Worm (Caenorhabditis elegans) whole organism, late embryonic: ENCODE results near the gene C09F5.3.

Source experiments
- C38D4.7 ChIP-seq: fragments of 200-800 bp; sonication (Bioruptor generic); optimal IDR thresholded peaks from 2 replicates; lab custom pipeline; 2018; ENCODE audit warnings: mild to moderate bottlenecking, missing genetic modification characterization, moderate library complexity, missing compliant biosample characterization
- K02D7.2 ChIP-seq: sonication (generic microtip); optimal IDR thresholded peaks from 2 replicates; lab custom pipeline; 2017; ENCODE audit warnings: mild to moderate bottlenecking, missing genetic modification characterization, missing compliant biosample characterization
- K09A11.1 ChIP-seq: sonication (generic microtip); optimal IDR thresholded peaks from 2 replicates; lab custom pipeline; 2017; ENCODE audit warnings: antibody characterized with exemption, mild to moderate bottlenecking, missing genetic modification characterization, missing compliant biosample characterization; ENCODE audit not compliant: insufficient read depth
- T23F11.4 ChIP-seq: fragments of 200-800 bp; sonication (Bioruptor generic); optimal IDR thresholded peaks from 2 replicates; lab custom pipeline; 2018; ENCODE audit warnings: mild to moderate bottlenecking, missing genetic modification characterization, missing compliant biosample characterization
- Y22D7AL.16 ChIP-seq: sonication (generic microtip); optimal IDR thresholded peaks from 2 replicates; lab custom pipeline; 2016; ENCODE audit warnings: missing genetic modification characterization, missing compliant biosample characterization
- ahr-1 ChIP-seq: sonication (generic microtip); optimal IDR thresholded peaks from 2 replicates; lab custom pipeline; 2016; ENCODE audit warnings: missing genetic modification characterization, missing compliant biosample characterization
- ama-1 ChIP-seq: fragments of 150-350 bp; optimal IDR thresholded peaks from 2 replicates; lab custom pipeline; 2014
- ceh-14 ChIP-seq: sonication (generic microtip); optimal IDR thresholded peaks from 2 replicates; lab custom pipeline; 2016; ENCODE audit warnings: missing genotype, missing genetic modification characterization, missing compliant biosample characterization
- ceh-18 ChIP-seq: sonication (generic microtip); optimal IDR thresholded peaks from 2 replicates; lab custom pipeline; 2016; ENCODE audit warnings: missing genetic modification characterization, missing compliant biosample characterization
- ceh-19 ChIP-seq: fragments of 200-800 bp; sonication (Bioruptor generic); optimal IDR thresholded peaks from 2 replicates; lab custom pipeline; 2018; ENCODE audit warnings: mild to moderate bottlenecking, missing genetic modification characterization, missing compliant biosample characterization
- ceh-22 ChIP-seq: sonication (generic microtip); optimal IDR thresholded peaks from 2 replicates; lab custom pipeline; 2017; ENCODE audit warnings: missing biosample characterization, missing genetic modification characterization
- ceh-24 ChIP-seq: sonication (generic microtip); optimal IDR thresholded peaks from 2 replicates; lab custom pipeline; 2016; ENCODE audit warnings: mild to moderate bottlenecking, missing genetic modification characterization, missing compliant biosample characterization
- ceh-31 ChIP-seq: sonication (generic microtip); optimal IDR thresholded peaks from 2 replicates; lab custom pipeline; 2016; ENCODE audit warnings: missing genetic modification characterization, missing compliant biosample characterization
- ceh-34 ChIP-seq: sonication (generic microtip); optimal IDR thresholded peaks from 2 replicates; lab custom pipeline; 2016; ENCODE audit warnings: mild to moderate bottlenecking, missing genetic modification characterization, missing compliant biosample characterization
- ceh-48 ChIP-seq: sonication (generic microtip); optimal IDR thresholded peaks from 2 replicates; lab custom pipeline; 2016; ENCODE audit warnings: missing genetic modification characterization, inconsistent platforms, missing compliant biosample characterization
- ceh-6 ChIP-seq: fragments of 200-800 bp; sonication (Bioruptor generic); optimal IDR thresholded peaks from 2 replicates; lab custom pipeline; 2018; ENCODE audit warnings: mild to moderate bottlenecking, missing genetic modification characterization, missing compliant biosample characterization
- ceh-9 ChIP-seq: sonication (generic microtip); optimal IDR thresholded peaks from 2 replicates; lab custom pipeline; 2016; ENCODE audit warnings: mild to moderate bottlenecking, missing genetic modification characterization, inconsistent platforms, missing compliant biosample characterization
- che-1 ChIP-seq: sonication (generic microtip); optimal IDR thresholded peaks from 2 replicates; lab custom pipeline; 2016; ENCODE audit warnings: mild to moderate bottlenecking, missing genetic modification characterization, missing compliant biosample characterization
- dmd-4 ChIP-seq: sonication (generic microtip); optimal IDR thresholded peaks from 2 replicates; lab custom pipeline; 2016; ENCODE audit warnings: borderline replicate concordance, missing genetic modification characterization, missing compliant biosample characterization
- dve-1 ChIP-seq: sonication (generic microtip); optimal IDR thresholded peaks from 2 replicates; lab custom pipeline; 2017; ENCODE audit warnings: antibody characterized with exemption, mild to moderate bottlenecking, missing genetic modification characterization, missing compliant biosample characterization
- ets-4 ChIP-seq: sonication (generic microtip); optimal IDR thresholded peaks from 2 replicates; lab custom pipeline; 2016; ENCODE audit warnings: missing genetic modification characterization, missing compliant biosample characterization
- eyg-1 ChIP-seq: sonication (generic microtip); optimal IDR thresholded peaks from 2 replicates; lab custom pipeline; 2016; ENCODE audit warnings: missing genotype, missing genetic modification characterization, missing compliant biosample characterization
- fax-1 ChIP-seq: sonication (generic microtip); optimal IDR thresholded peaks from 2 replicates; lab custom pipeline; 2016; ENCODE audit warnings: missing genotype, missing genetic modification characterization, missing compliant biosample characterization
- fkh-10 ChIP-seq: fragments of 150-350 bp; optimal IDR thresholded peaks from 2 replicates; lab custom pipeline; 2014; ENCODE audit warnings: missing biosample characterization, missing genetic modification reagents, missing genetic modification characterization
- fkh-6 ChIP-seq: sonication (generic microtip); optimal IDR thresholded peaks from 2 replicates; lab custom pipeline; 2016; ENCODE audit warnings: missing genetic modification characterization, missing compliant biosample characterization
- hlh-13 ChIP-seq: fragments of 200-800 bp; sonication (Bioruptor generic); optimal IDR thresholded peaks from 2 replicates; lab custom pipeline; 2018; ENCODE audit warnings: mild to moderate bottlenecking, missing genetic modification characterization, missing compliant biosample characterization
- hlh-30 ChIP-seq: sonication (generic microtip); optimal IDR thresholded peaks from 2 replicates; lab custom pipeline; 2017; ENCODE audit warnings: antibody characterized with exemption, missing genetic modification characterization, missing compliant biosample characterization; ENCODE audit not compliant: insufficient read depth
- hlh-6 ChIP-seq: sonication (generic microtip); optimal IDR thresholded peaks from 2 replicates; lab custom pipeline; 2016; ENCODE audit warnings: missing genotype, missing genetic modification characterization, missing compliant biosample characterization
- hlh-8 ChIP-seq: sonication (generic microtip); optimal IDR thresholded peaks from 2 replicates; lab custom pipeline; 2016; ENCODE audit warnings: missing genotype, missing genetic modification characterization, missing compliant biosample characterization
- lin-11 ChIP-seq: fragments of 200-800 bp; sonication (Bioruptor generic); optimal IDR thresholded peaks from 2 replicates; lab custom pipeline; 2018; ENCODE audit warnings: mild to moderate bottlenecking, missing genetic modification characterization, missing compliant biosample characterization
- madf-2 ChIP-seq: sonication (generic microtip); optimal IDR thresholded peaks from 2 replicates; lab custom pipeline; 2017; ENCODE audit warnings: missing genetic modification characterization, missing compliant biosample characterization
- mec-3 ChIP-seq: sonication (generic microtip); optimal IDR thresholded peaks from 2 replicates; lab custom pipeline; 2016; ENCODE audit warnings: borderline replicate concordance, missing genetic modification characterization, missing compliant biosample characterization
- nfya-1 ChIP-seq: sonication (generic microtip); optimal IDR thresholded peaks from 2 replicates; lab custom pipeline; 2017; ENCODE audit warnings: missing genetic modification characterization, mild to moderate bottlenecking, missing compliant biosample characterization, antibody characterized with exemption, moderate library complexity
- nhr-11 ChIP-seq: fragments of 150-350 bp; optimal IDR thresholded peaks from 2 replicates; lab custom pipeline; 2014; ENCODE audit warnings: missing biosample characterization, missing genetic modification characterization
- nhr-232 ChIP-seq: sonication (generic microtip); optimal IDR thresholded peaks from 2 replicates; lab custom pipeline; 2016; ENCODE audit warnings: missing genetic modification characterization, missing compliant biosample characterization
- pag-3 ChIP-seq: sonication (generic microtip); optimal IDR thresholded peaks from 2 replicates; lab custom pipeline; 2016; ENCODE audit warnings: missing compliant biosample characterization, missing genetic modification characterization, borderline replicate concordance
- pat-9 ChIP-seq: fragments of 200-800 bp; sonication (Bioruptor generic); optimal IDR thresholded peaks from 2 replicates; lab custom pipeline; 2018; ENCODE audit warnings: mild to moderate bottlenecking, missing genetic modification characterization, moderate library complexity, missing compliant biosample characterization
- pha-2 ChIP-seq: sonication (generic microtip); optimal IDR thresholded peaks from 2 replicates; lab custom pipeline; 2017; ENCODE audit warnings: mild to moderate bottlenecking, missing genetic modification characterization, missing compliant biosample characterization
- pha-4 ChIP-seq: fragments of 150-350 bp; optimal IDR thresholded peaks from 2 replicates; lab custom pipeline; 2018; ENCODE audit warnings: missing biosample characterization, missing genetic modification reagents, missing genetic modification characterization
- pqm-1 ChIP-seq: sonication (generic microtip); optimal IDR thresholded peaks from 2 replicates; lab custom pipeline; 2016; ENCODE audit warnings: missing genetic modification characterization, missing compliant biosample characterization
- pros-1 ChIP-seq: fragments of 150-350 bp; optimal IDR thresholded peaks from 2 replicates; lab custom pipeline; 2014; ENCODE audit warnings: missing biosample characterization, missing genetic modification reagents, missing genetic modification characterization
- ref-2 ChIP-seq: sonication (generic microtip); optimal IDR thresholded peaks from 2 replicates; lab custom pipeline; 2016; ENCODE audit warnings: missing genetic modification characterization, missing compliant biosample characterization
- rnt-1 ChIP-seq: sonication (generic microtip); optimal IDR thresholded peaks from 2 replicates; lab custom pipeline; 2016; ENCODE audit warnings: missing genetic modification characterization, missing compliant biosample characterization
- sdc-2 ChIP-seq: sonication (generic microtip); optimal IDR thresholded peaks from 2 replicates; lab custom pipeline; 2016; ENCODE audit warnings: missing genotype, missing genetic modification characterization, missing compliant biosample characterization
- sox-4 ChIP-seq: sonication (generic microtip); optimal IDR thresholded peaks from 2 replicates; lab custom pipeline; 2017; ENCODE audit warnings: mild to moderate bottlenecking, missing genetic modification characterization, inconsistent platforms, missing compliant biosample characterization
- tbx-7 ChIP-seq: sonication (generic microtip); optimal IDR thresholded peaks from 2 replicates; lab custom pipeline; 2016; ENCODE audit warnings: missing genotype, missing genetic modification characterization, missing compliant biosample characterization
- ttx-3 ChIP-seq: sonication (generic microtip); optimal IDR thresholded peaks from 2 replicates; lab custom pipeline; 2016; ENCODE audit warnings: missing genetic modification reagents, missing genetic modification characterization, missing compliant biosample characterization
- unc-3 ChIP-seq, 2 experiments: fragments of 200-800 bp in 1 of 2; sonication (Bioruptor generic) in 1 of 2; sonication (generic microtip) in 1 of 2; conservative IDR thresholded peaks in 1 of 2; optimal IDR thresholded peaks in 1 of 2; 2 replicates each; pipeline versions ENCODE4 v1.3.6 to Lab custom; 2016 to 2022; ENCODE audit warnings: missing compliant biosample characterization in 2 of 2, missing genetic modification characterization in 2 of 2, missing genetic modification reagents in 1 of 2
- unc-55 ChIP-seq: sonication (generic microtip); optimal IDR thresholded peaks from 2 replicates; lab custom pipeline; 2017; ENCODE audit warnings: missing biosample characterization, missing genetic modification reagents, missing genetic modification characterization
- unc-86 ChIP-seq: sonication (generic microtip); optimal IDR thresholded peaks from 2 replicates; lab custom pipeline; 2016; ENCODE audit warnings: missing genetic modification characterization, missing compliant biosample characterization
- zip-5 ChIP-seq: sonication (generic microtip); optimal IDR thresholded peaks from 2 replicates; lab custom pipeline; 2016; ENCODE audit warnings: missing genetic modification characterization, missing compliant biosample characterization
- ztf-16 ChIP-seq: sonication (generic microtip); optimal IDR thresholded peaks from 2 replicates; lab custom pipeline; 2017; ENCODE audit warnings: missing genetic modification characterization, missing compliant biosample characterization

C09F5.3 gene

DNA sequence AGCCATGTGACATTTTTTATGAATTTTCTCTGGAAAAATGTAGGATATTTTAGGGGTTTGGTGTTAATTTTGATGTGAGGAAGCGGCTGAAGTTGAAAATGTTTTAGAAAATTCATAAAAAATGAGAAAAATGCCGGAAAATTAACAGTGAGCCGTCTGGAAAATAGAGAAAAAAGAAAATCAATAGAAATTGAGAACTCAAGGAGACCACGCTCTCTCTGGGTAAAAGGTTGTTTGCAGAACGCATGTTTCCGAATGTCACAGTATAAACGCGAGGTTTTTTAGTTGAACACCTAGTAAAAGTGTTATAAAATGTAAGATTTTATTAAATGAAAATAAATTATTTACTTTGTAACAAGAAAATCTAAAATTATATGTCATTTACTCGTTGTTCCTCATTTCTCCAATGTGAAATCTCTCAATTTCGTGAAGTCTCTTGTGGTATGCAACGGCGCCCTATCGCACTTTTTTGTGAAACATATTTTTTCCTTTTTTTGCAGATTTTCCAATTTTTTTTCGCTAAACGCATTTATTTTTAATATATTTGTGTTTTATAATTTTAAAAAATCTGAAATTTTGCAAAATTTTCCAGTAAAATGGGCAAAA is 24.8 kb downstream of the C09F5.3 start, which contains the start of the genes tag-266 and tag-267:
Gene tag-266 (minus strand): TSS at position 29 of the 606 bp plus-strand sequence.
Gene tag-267 (plus strand): TSS at position 593 of the 606 bp plus-strand sequence.
- TF ChIP-seq K02D7.2 (tag; lab: Kevin White, UChicago) (peak; percentile 63), ztf-16 (peak; percentile 78), eyg-1 (tag; lab: Kevin White, UChicago) (peak; percentile 61), zip-5 (peak; percentile 98), ceh-34 (tag; lab: Kevin White, UChicago) (peak; percentile 69), sdc-2 (tag; lab: Kevin White, UChicago) (peak; percentile 17), unc-3 (GFP tag; conservative IDR thresholded peaks at IDR 0.05; lab: Robert Waterston, UW) (peak; percentile 56; the same call in 1 of the 2 replicates), unc-3 (tag; optimal IDR thresholded peaks at IDR 0.05; lab: Kevin White, UChicago) (peak; percentile 93), fkh-10 (no peak), ceh-6 (GFP tag; lab: Kevin White, UChicago) (no peak), fkh-6 (tag; lab: Kevin White, UChicago) (no peak), hlh-13 (GFP tag; lab: Kevin White, UChicago) (no peak), pha-2 (peak; percentile 85), dmd-4 (tag; lab: Kevin White, UChicago) (no peak), fax-1 (tag; lab: Kevin White, UChicago) (peak; percentile 93), unc-86 (peak; percentile 89), T23F11.4 (GFP tag; lab: Kevin White, UChicago) (peak; percentile 2), ahr-1 (tag; lab: Kevin White, UChicago) (peak; percentile 94), nhr-11 (tag; lab: Kevin White, UChicago) (no peak), ceh-31 (peak; percentile 95), hlh-30 (tag; lab: Kevin White, UChicago) (no peak), lin-11 (tag; lab: Kevin White, UChicago) (no peak), ceh-18 (tag; lab: Kevin White, UChicago) (peak; percentile 59), ceh-14 (tag; lab: Kevin White, UChicago) (peak; percentile 87), ceh-22 (tag; lab: Kevin White, UChicago) (no peak), pha-4 (tag; lab: Kevin White, UChicago) (no peak), C38D4.7 (peak; percentile 53), ets-4 (tag; lab: Kevin White, UChicago) (peak; percentile 89), pros-1 (tag; lab: Kevin White, UChicago) (no peak), pag-3 (peak; percentile 22), ttx-3 (tag; lab: Kevin White, UChicago) (peak; percentile 58), unc-55 (GFP tag; lab: Kevin White, UChicago) (no peak), ceh-48 (tag; lab: Kevin White, UChicago) (peak; percentile 98), nfya-1 (tag; lab: Kevin White, UChicago) (peak; percentile 19), ref-2 (tag; lab: Kevin White, UChicago) (peak; percentile 95), ama-1 (no peak), pqm-1 (tag; lab: Kevin White, UChicago) (peak; percentile 95), sox-4 (peak; percentile 31), ceh-19 (GFP tag; lab: Kevin White, UChicago) (peak; percentile 56), che-1 (tag; lab: Kevin White, UChicago) (peak; percentile 24), mec-3 (peak; percentile 25), ceh-24 (tag; lab: Kevin White, UChicago) (peak; percentile 42), K09A11.1 (tag; lab: Kevin White, UChicago) (no peak), hlh-6 (tag; lab: Kevin White, UChicago) (no peak), nhr-232 (tag; lab: Kevin White, UChicago) (no peak), ceh-9 (tag; lab: Kevin White, UChicago) (no peak), pat-9 (no peak), rnt-1 (peak; percentile 35), dve-1 (tag; lab: Kevin White, UChicago) (no peak), tbx-7 (peak; percentile 87), Y22D7AL.16 (tag; lab: Kevin White, UChicago) (peak; percentile 51), hlh-8 (tag; lab: Kevin White, UChicago) (peak; percentile 96), madf-2 (peak; percentile 34)
